Worm (Caenorhabditis elegans) whole organism, young adult: ENCODE data around the gene sri-61.
A peak's percentile ranks its signal among the peaks of the same experiment; 100 is the strongest.

Experiments
- B0336.3 ChIP-seq: fragments of 200-800 bp; sonication (Bioruptor generic); IDR thresholded peaks from 2 replicates; pipeline ENCODE4 v1.3.6; 2022; ENCODE audit warnings: missing genetic modification characterization, missing compliant biosample characterization
- C17E4.6 ChIP-seq: fragments of 200-800 bp; sonication (Bioruptor generic); IDR thresholded peaks from 2 replicates; pipeline ENCODE4 v1.3.6; 2022; ENCODE audit warnings: missing genetic modification reagents, missing genetic modification characterization, missing compliant biosample characterization
- F33H1.4 ChIP-seq: fragments of 200-800 bp; sonication (Bioruptor generic); IDR thresholded peaks from 2 replicates; pipeline ENCODE4 v1.3.6; 2022; ENCODE audit warnings: missing genetic modification reagents, missing genetic modification characterization, missing compliant biosample characterization
- F57A8.1 ChIP-seq: fragments of 200-800 bp; sonication (Bioruptor generic); optimal IDR thresholded peaks from 2 replicates; lab custom pipeline; 2018; ENCODE audit warnings: mild to moderate bottlenecking, missing genetic modification characterization, moderate library complexity, missing compliant biosample characterization
- K12H6.12 ChIP-seq: fragments of 200-800 bp; sonication (Bioruptor generic); optimal IDR thresholded peaks from 2 replicates; lab custom pipeline; 2018; ENCODE audit warnings: mild to moderate bottlenecking, missing genetic modification characterization, missing compliant biosample characterization
- T07F8.4 ChIP-seq: sonication (generic microtip); optimal IDR thresholded peaks from 2 replicates; lab custom pipeline; 2016; ENCODE audit warnings: mild to moderate bottlenecking, missing genetic modification characterization, moderate library complexity, missing compliant biosample characterization
- Y53F4B.3 ChIP-seq: fragments of 200-800 bp; sonication (Bioruptor generic); IDR thresholded peaks from 2 replicates; pipeline ENCODE4 v1.3.6; 2022; ENCODE audit warnings: missing genetic modification reagents, missing genetic modification characterization, missing compliant biosample characterization
- Y56A3A.18 ChIP-seq: fragments of 200-800 bp; sonication (Bioruptor generic); IDR thresholded peaks from 2 replicates; pipeline ENCODE4 v1.3.6; 2022; ENCODE audit warnings: missing genetic modification reagents, missing genetic modification characterization, missing compliant biosample characterization
- Y79H2A.3 ChIP-seq: fragments of 200-800 bp; sonication (Bioruptor generic); conservative IDR thresholded peaks from 2 replicates; pipeline ENCODE4 v1.3.6; 2022; ENCODE audit warnings: missing genetic modification reagents, missing genetic modification characterization, missing compliant biosample characterization
- Y95B8A.8 ChIP-seq: fragments of 200-800 bp; sonication (Bioruptor generic); IDR thresholded peaks from 2 replicates; pipeline ENCODE4 v1.3.6; 2022; ENCODE audit warnings: missing genetic modification reagents, missing genetic modification characterization, missing compliant biosample characterization
- aptf-3 ChIP-seq: fragments of 200-800 bp; sonication (Bioruptor generic); IDR thresholded peaks from 2 replicates; pipeline ENCODE4 v1.3.6; 2022; ENCODE audit warnings: missing genetic modification characterization, missing compliant biosample characterization
- athp-1 ChIP-seq: sonication (generic microtip); optimal IDR thresholded peaks from 2 replicates; lab custom pipeline; 2017; ENCODE audit warnings: mild to moderate bottlenecking, missing genetic modification characterization, missing compliant biosample characterization
- attf-5 ChIP-seq: fragments of 200-800 bp; sonication (Bioruptor generic); optimal IDR thresholded peaks from 2 replicates; lab custom pipeline; 2018; ENCODE audit warnings: mild to moderate bottlenecking, missing genetic modification characterization, missing compliant biosample characterization
- cebp-1 ChIP-seq, 2 experiments: fragments of 200-800 bp in 1 of 2; sonication (Bioruptor generic) in 1 of 2; sonication (generic microtip) in 1 of 2; IDR thresholded peaks in 1 of 2; optimal IDR thresholded peaks in 1 of 2; 2 replicates each; pipeline versions ENCODE4 v1.3.6 to Lab custom; 2017 to 2022; ENCODE audit warnings: missing compliant biosample characterization in 2 of 2, missing genetic modification characterization in 2 of 2, mild to moderate bottlenecking in 1 of 2, missing genetic modification reagents in 1 of 2, moderate library complexity in 1 of 2
- cebp-2 ChIP-seq: fragments of 200-800 bp; sonication (Bioruptor generic); IDR thresholded peaks from 2 replicates; pipeline ENCODE4 v1.3.6; 2022; ENCODE audit warnings: missing genetic modification characterization, missing compliant biosample characterization
- chd-7 ChIP-seq: sonication (generic microtip); optimal IDR thresholded peaks from 2 replicates; lab custom pipeline; 2016; ENCODE audit warnings: mild to moderate bottlenecking, missing genetic modification characterization, moderate library complexity, missing compliant biosample characterization
- die-1 ChIP-seq: sonication (generic microtip); optimal IDR thresholded peaks from 2 replicates; lab custom pipeline; 2016; ENCODE audit warnings: missing genotype, mild to moderate bottlenecking, missing genetic modification characterization, missing compliant biosample characterization
- dox-1 ChIP-seq: fragments of 200-800 bp; sonication (Bioruptor generic); IDR thresholded peaks from 2 replicates; pipeline ENCODE4 v1.3.6; 2022; ENCODE audit warnings: missing genetic modification reagents, missing genetic modification characterization, missing compliant biosample characterization
- egl-44 ChIP-seq: fragments of 200-800 bp; sonication (Bioruptor generic); IDR thresholded peaks from 2 replicates; pipeline ENCODE4 v1.3.6; 2022; ENCODE audit warnings: missing genetic modification reagents, missing genetic modification characterization, missing compliant biosample characterization
- him-1 ChIP-seq: sonication (generic microtip); optimal IDR thresholded peaks from 2 replicates; lab custom pipeline; 2016; ENCODE audit warnings: missing genotype, missing genetic modification reagents, missing genetic modification characterization, missing compliant biosample characterization
- hlh-12 ChIP-seq: sonication (generic microtip); optimal IDR thresholded peaks from 2 replicates; lab custom pipeline; 2016; ENCODE audit warnings: missing genetic modification characterization, missing compliant biosample characterization
- hlh-26 ChIP-seq: fragments of 200-800 bp; sonication (Bioruptor generic); conservative IDR thresholded peaks from 2 replicates; pipeline ENCODE4 v1.3.6; 2022; ENCODE audit warnings: missing genetic modification reagents, missing genetic modification characterization, missing compliant biosample characterization
- hmg-1.2 ChIP-seq: fragments of 200-800 bp; sonication (Bioruptor generic); IDR thresholded peaks from 2 replicates; pipeline ENCODE4 v1.3.6; 2022; ENCODE audit warnings: missing genetic modification reagents, missing genetic modification characterization, missing compliant biosample characterization
- hrde-1 ChIP-seq: sonication (generic microtip); optimal IDR thresholded peaks from 2 replicates; lab custom pipeline; 2016; ENCODE audit warnings: missing genetic modification characterization, mild to moderate bottlenecking, missing compliant biosample characterization, moderate library complexity, missing genotype, missing genetic modification reagents, borderline replicate concordance
- lag-1 ChIP-seq: fragments of 200-800 bp; sonication (Bioruptor generic); IDR thresholded peaks from 2 replicates; pipeline ENCODE4 v1.3.6; 2022; ENCODE audit warnings: missing genetic modification reagents, missing genetic modification characterization, missing compliant biosample characterization
- madf-3 ChIP-seq: fragments of 200-800 bp; sonication (Bioruptor generic); IDR thresholded peaks from 2 replicates; pipeline ENCODE4 v1.3.6; 2022; ENCODE audit warnings: missing genetic modification reagents, missing genetic modification characterization, missing compliant biosample characterization
- madf-8 ChIP-seq: fragments of 200-800 bp; sonication (Bioruptor generic); conservative IDR thresholded peaks from 2 replicates; pipeline ENCODE4 v1.3.6; 2022; ENCODE audit warnings: missing genetic modification reagents, missing genetic modification characterization, missing compliant biosample characterization
- mcd-1 ChIP-seq: fragments of 200-800 bp; sonication (Bioruptor generic); IDR thresholded peaks from 2 replicates; pipeline ENCODE4 v1.3.6; 2022; ENCODE audit warnings: missing genetic modification reagents, missing genetic modification characterization, missing compliant biosample characterization
- nfya-2 ChIP-seq: fragments of 200-800 bp; sonication (Bioruptor generic); IDR thresholded peaks from 2 replicates; pipeline ENCODE4 v1.3.6; 2022; ENCODE audit warnings: missing genetic modification reagents, missing genetic modification characterization, missing compliant biosample characterization
- nfyb-1 ChIP-seq: fragments of 200-800 bp; sonication (Bioruptor generic); IDR thresholded peaks from 2 replicates; pipeline ENCODE4 v1.3.6; 2022; ENCODE audit warnings: missing genetic modification reagents, missing genetic modification characterization, missing compliant biosample characterization
- nhr-27 ChIP-seq: fragments of 200-800 bp; sonication (Bioruptor generic); optimal IDR thresholded peaks from 2 replicates; lab custom pipeline; 2018; ENCODE audit warnings: mild to moderate bottlenecking, missing genetic modification characterization, moderate library complexity, missing compliant biosample characterization
- nhr-80 ChIP-seq: sonication (generic microtip); optimal IDR thresholded peaks from 2 replicates; lab custom pipeline; 2016; ENCODE audit warnings: missing genetic modification characterization, missing compliant biosample characterization
- rcor-1 ChIP-seq: fragments of 200-800 bp; sonication (Bioruptor generic); IDR thresholded peaks from 2 replicates; pipeline ENCODE4 v1.3.6; 2022; ENCODE audit warnings: missing genetic modification reagents, missing genetic modification characterization, missing compliant biosample characterization
- sdz-38 ChIP-seq: sonication (generic microtip); optimal IDR thresholded peaks from 2 replicates; lab custom pipeline; 2016; ENCODE audit warnings: missing genotype, missing genetic modification characterization, missing compliant biosample characterization
- snpc-1.1 ChIP-seq: sonication (generic microtip); optimal IDR thresholded peaks from 2 replicates; lab custom pipeline; 2017; ENCODE audit warnings: missing genetic modification characterization, mild to moderate bottlenecking, missing compliant biosample characterization, antibody characterized with exemption, moderate library complexity, missing genotype, missing genetic modification reagents; ENCODE audit not compliant: insufficient read depth
- snpc-4 ChIP-seq, 5 experiments: fragments of 150-350 bp in 1 of 5; sonication (generic microtip) in 4 of 5; optimal IDR thresholded peaks; 2 replicates each; lab custom pipeline; 2014 to 2018; ENCODE audit warnings: missing genetic modification characterization in 5 of 5, missing biosample characterization in 3 of 5, antibody characterized with exemption in 2 of 5, mild to moderate bottlenecking in 2 of 5, missing compliant biosample characterization in 2 of 5, missing genotype in 2 of 5, moderate library complexity in 2 of 5, missing genetic modification reagents in 1 of 5
- tlf-1 ChIP-seq: fragments of 200-800 bp; sonication (Bioruptor generic); optimal IDR thresholded peaks from 2 replicates; lab custom pipeline; 2018; ENCODE audit warnings: mild to moderate bottlenecking, missing genetic modification characterization, missing compliant biosample characterization
- unc-62 ChIP-seq: fragments of 150-350 bp; optimal IDR thresholded peaks from 2 replicates; lab custom pipeline; 2014; ENCODE audit warnings: missing biosample characterization, missing genetic modification reagents, missing genetic modification characterization
- zfh-2 ChIP-seq: fragments of 200-800 bp; sonication (Bioruptor generic); conservative IDR thresholded peaks from 2 replicates; pipeline ENCODE4 v1.3.6; 2022; ENCODE audit warnings: missing genetic modification reagents, missing genetic modification characterization, missing compliant biosample characterization
- zim-3 ChIP-seq: sonication (generic microtip); optimal IDR thresholded peaks from 2 replicates; lab custom pipeline; 2017; ENCODE audit warnings: mild to moderate bottlenecking, missing genetic modification characterization, moderate library complexity, missing compliant biosample characterization
- ztf-18 ChIP-seq: sonication (generic microtip); optimal IDR thresholded peaks from 2 replicates; lab custom pipeline; 2016; ENCODE audit warnings: missing genotype, mild to moderate bottlenecking, missing genetic modification characterization, missing compliant biosample characterization
- ztf-28 ChIP-seq: fragments of 200-800 bp; sonication (Bioruptor generic); IDR thresholded peaks from 2 replicates; pipeline ENCODE4 v1.3.6; 2022; ENCODE audit warnings: missing genetic modification reagents, missing genetic modification characterization, missing compliant biosample characterization

The sri-61 gene

ce11 chrII:2700229-2700628, at the start of gene sri-61:
sri-61 (minus strand) TSS chrII:2700329.
- no peak for TF ChIP-seq athp-1
- TF ChIP-seq madf-8 = no peak
- TF ChIP-seq ztf-18 (tag; lab: Kevin White, UChicago) = no peak
- no peak for TF ChIP-seq B0336.3 (GFP tag; lab: Robert Waterston, UW)
- TF ChIP-seq F57A8.1 = no peak
- no peak for TF ChIP-seq snpc-4 (GFP tag; optimal IDR thresholded peaks at IDR 0.05; lab: Kevin White, UChicago)
- no peak for TF ChIP-seq snpc-4 (tag; optimal IDR thresholded peaks at IDR 0.05; lab: Kevin White, UChicago)
- TF ChIP-seq unc-62 = no peak
- TF ChIP-seq egl-44 (GFP tag; lab: Robert Waterston, UW) = no peak
- TF ChIP-seq sdz-38 = no peak
- TF ChIP-seq Y79H2A.3 = no peak
- TF ChIP-seq Y53F4B.3 (GFP tag; lab: Robert Waterston, UW) = no peak
- TF ChIP-seq, all 124 proteins: peak for 0

ce11 chrII:2749595-2750048, 49.5 kb upstream of the sri-61 start, which contains the start of gene F29A7.4:
F29A7.4 (plus strand) TSS chrII:2749998.
- TF ChIP-seq aptf-3 (GFP tag; lab: Robert Waterston, UW) = no peak
- TF ChIP-seq him-1 (tag; lab: Kevin White, UChicago) = no peak
- TF ChIP-seq hrde-1 (tag; lab: Kevin White, UChicago) = no peak
- no peak for TF ChIP-seq nfyb-1 (GFP tag; lab: Robert Waterston, UW)
- TF ChIP-seq rcor-1 = no peak
- no peak for TF ChIP-seq ztf-28 (GFP tag; lab: Robert Waterston, UW)
- no peak for TF ChIP-seq zim-3 (tag; lab: Kevin White, UChicago)
- no peak for TF ChIP-seq dox-1 (GFP tag; lab: Robert Waterston, UW)
- no peak for TF ChIP-seq T07F8.4 (tag; lab: Kevin White, UChicago)
- TF ChIP-seq tlf-1 (GFP tag; lab: Kevin White, UChicago) = no peak
- TF ChIP-seq madf-3 (GFP tag; lab: Robert Waterston, UW) = no peak
- TF ChIP-seq hlh-12 (tag; lab: Kevin White, UChicago) = no peak
- no peak for TF ChIP-seq lag-1 (GFP tag; lab: Robert Waterston, UW)
- TF ChIP-seq nfya-2 (GFP tag; lab: Robert Waterston, UW) = no peak
- TF ChIP-seq C17E4.6 = no peak
- no peak for TF ChIP-seq F33H1.4 (GFP tag; lab: Robert Waterston, UW)

- TF ChIP-seq nhr-27 = no peak
- no peak for TF ChIP-seq nhr-80 (tag; lab: Kevin White, UChicago)
- no peak for TF ChIP-seq snpc-1.1 (tag; lab: Kevin White, UChicago)
- TF ChIP-seq zfh-2 = peak; percentile 46; the same call in 1 of the 2 replicates
- TF ChIP-seq mcd-1 (GFP tag; lab: Robert Waterston, UW) = 0 out of 2 replicates have a peak, but pooled peaks have one; percentile 37
- TF ChIP-seq athp-1 = no peak
- TF ChIP-seq snpc-4 (GFP tag; optimal IDR thresholded peaks at IDR 0.05; lab: Kevin White, UChicago) = peak; percentile 57
- TF ChIP-seq snpc-4 (tag; optimal IDR thresholded peaks at IDR 0.05; lab: Kevin White, UChicago) = peak in 3 of 4 experiments; percentile 40 to 66 (median 52)
- peak; percentile 23 for TF ChIP-seq K12H6.12 (tag; lab: Kevin White, UChicago)
- TF ChIP-seq cebp-1 (GFP tag; IDR thresholded peaks at IDR 0.05; lab: Robert Waterston, UW) = no peak
- TF ChIP-seq cebp-1 (tag; optimal IDR thresholded peaks at IDR 0.05; lab: Kevin White, UChicago) = no peak
- peak; percentile 2 for TF ChIP-seq attf-5 (GFP tag; lab: Kevin White, UChicago)
- no peak for TF ChIP-seq hrde-1 (tag; lab: Kevin White, UChicago)
- TF ChIP-seq hmg-1.2 = peak; percentile 57; the same call in 1 of the 2 replicates
- no peak for TF ChIP-seq Y56A3A.18 (GFP tag; lab: Robert Waterston, UW)
- TF ChIP-seq die-1 = no peak
- no peak for TF ChIP-seq Y95B8A.8
- no peak for TF ChIP-seq ztf-18 (tag; lab: Kevin White, UChicago)
- TF ChIP-seq chd-7 = no peak
- TF ChIP-seq F57A8.1 = no peak
- no peak for TF ChIP-seq hlh-26 (GFP tag; lab: Robert Waterston, UW)
- no peak for TF ChIP-seq cebp-2 (GFP tag; lab: Robert Waterston, UW)
Observed at ce11 chrII:2747956-2748621, 48.0 kb upstream of the sri-61 start.
